Worm (Caenorhabditis elegans): ENCODE results near the gene F32A5.4.

- TF ChIP-seq snpc-4 (tag; optimal IDR thresholded peaks at IDR 0.05) (no peak), skn-1 (tag; optimal IDR thresholded peaks at IDR 0.05) (no peak), lin-39 (tag; optimal IDR thresholded peaks at IDR 0.05) (no peak), nhr-25 (tag; optimal IDR thresholded peaks at IDR 0.05) (no peak), nhr-28 (tag; optimal IDR thresholded peaks at IDR 0.05) (no peak), ceh-82 (tag; optimal IDR thresholded peaks at IDR 0.05) (no peak), jun-1 (tag; optimal IDR thresholded peaks at IDR 0.05) (no peak), aly-2 (tag; optimal IDR thresholded peaks at IDR 0.05) (no peak), egl-27 (tag; optimal IDR thresholded peaks at IDR 0.05) (no peak), fkh-10 (GFP tag; optimal IDR thresholded peaks at IDR 0.05) (no peak), sea-2 (GFP tag; optimal IDR thresholded peaks at IDR 0.05) (no peak), fos-1 (tag; optimal IDR thresholded peaks at IDR 0.05) (no peak)
Observed at ce11 chrII:7217047-7217446, 11.9 kb upstream of the F32A5.4 start, which contains the start of gene E04F6.10.
